Worm (Caenorhabditis elegans) whole organism, L2 larva: ENCODE results near the gene ctsa-4.2.

Experiments
- R02D3.7 ChIP-seq: fragments of 150-350 bp; optimal IDR thresholded peaks from 2 replicates; lab custom pipeline; 2014; ENCODE audit warnings: missing biosample characterization, missing genetic modification characterization
- ZK546.5 ChIP-seq: sonication (generic microtip); optimal IDR thresholded peaks from 2 replicates; lab custom pipeline; 2017; ENCODE audit warnings: missing biosample characterization, missing genetic modification characterization
- blmp-1 ChIP-seq: sonication (generic microtip); optimal IDR thresholded peaks from 2 replicates; lab custom pipeline; 2017; ENCODE audit warnings: missing genetic modification characterization, mild to moderate bottlenecking, missing compliant biosample characterization, antibody characterized with exemption, moderate library complexity; ENCODE audit not compliant: insufficient read depth
- elt-1 ChIP-seq: fragments of 150-350 bp; optimal IDR thresholded peaks from 2 replicates; lab custom pipeline; 2014; ENCODE audit warnings: missing biosample characterization, missing genetic modification characterization
- elt-3 ChIP-seq: sonication (generic microtip); optimal IDR thresholded peaks from 2 replicates; lab custom pipeline; 2017; ENCODE audit warnings: missing biosample characterization, missing genetic modification characterization
- nhr-10 ChIP-seq: sonication (generic microtip); optimal IDR thresholded peaks from 2 replicates; lab custom pipeline; 2017; ENCODE audit warnings: missing biosample characterization, missing genetic modification characterization
- nhr-11 ChIP-seq: fragments of 150-350 bp; optimal IDR thresholded peaks from 2 replicates; lab custom pipeline; 2014; ENCODE audit warnings: missing biosample characterization, missing genetic modification characterization
- nhr-6 ChIP-seq: fragments of 150-350 bp; optimal IDR thresholded peaks from 2 replicates; lab custom pipeline; 2014; ENCODE audit warnings: missing biosample characterization, missing genetic modification characterization
- snpc-4 ChIP-seq: fragments of 150-350 bp; optimal IDR thresholded peaks from 2 replicates; lab custom pipeline; 2014; ENCODE audit warnings: missing biosample characterization, missing genetic modification characterization
- unc-62 ChIP-seq: fragments of 150-350 bp; optimal IDR thresholded peaks from 2 replicates; lab custom pipeline; 2014; ENCODE audit warnings: missing biosample characterization, missing genetic modification reagents, missing genetic modification characterization

DNA sequence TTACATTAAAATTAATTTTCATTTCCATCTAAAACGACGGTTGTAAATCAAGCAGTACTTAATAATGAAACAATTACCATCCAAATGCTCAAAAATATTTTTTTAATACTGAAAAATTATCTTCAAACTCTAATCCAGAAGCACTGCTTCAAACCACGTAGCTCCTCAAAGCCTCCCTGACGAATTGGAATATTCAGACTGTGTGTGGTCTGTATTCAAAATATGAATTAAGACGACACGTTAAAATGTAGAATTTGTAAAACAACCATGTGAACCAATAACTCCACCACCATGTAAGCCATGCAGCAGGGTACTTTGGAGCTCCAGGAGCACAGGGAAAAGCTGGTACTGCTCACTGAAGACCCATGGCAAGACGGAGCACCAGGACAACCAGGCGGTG lies 32.9 kb upstream of the ctsa-4.2 start, which contains the start of gene F27B3.8:
- TF ChIP-seq elt-3 (tag; lab: Kevin White, UChicago) (no peak), nhr-10 (no peak), ZK546.5 (tag; lab: Kevin White, UChicago) (no peak), nhr-6 (tag; lab: Kevin White, UChicago) (no peak), elt-1 (tag; lab: Kevin White, UChicago) (no peak), R02D3.7 (tag; lab: Kevin White, UChicago) (no peak), nhr-11 (tag; lab: Kevin White, UChicago) (no peak), blmp-1 (tag; lab: Kevin White, UChicago) (no peak), unc-62 (GFP tag; lab: Kevin White, UChicago) (no peak), snpc-4 (tag; lab: Kevin White, UChicago) (no peak)
